Worm (Caenorhabditis elegans): ENCODE measurements around the gene C18A11.2.

C18A11.2 gene

ce11 chrX:8019665-8020064 is 47.7 kb upstream of the C18A11.2 start (continued):
- TF ChIP-seq mab-9 (GFP tag; IDR thresholded peaks at IDR 0.05) (peak; percentile 63), fos-1 (tag; optimal IDR thresholded peaks at IDR 0.05) (peak; percentile 61), ces-1 (GFP tag; optimal IDR thresholded peaks at IDR 0.05) (no peak), skn-1 (tag; optimal IDR thresholded peaks at IDR 0.05) (peak; percentile 78), dsc-1 (tag; optimal IDR thresholded peaks at IDR 0.05) (peak; percentile 17), nhr-76 (tag; optimal IDR thresholded peaks at IDR 0.05) (no peak), egl-13 (tag; optimal IDR thresholded peaks at IDR 0.05) (peak; percentile 76), lsy-2 (tag; optimal IDR thresholded peaks at IDR 0.05) (peak; percentile 63 to 83), ceh-90 (tag; optimal IDR thresholded peaks at IDR 0.05) (no peak), mef-2 (tag; optimal IDR thresholded peaks at IDR 0.05) (peak; percentile 58), ets-5 (GFP tag; IDR thresholded peaks at IDR 0.05) (no peak), dpl-1 (GFP tag; optimal IDR thresholded peaks at IDR 0.05) (peak; percentile 22 to 45 (median 39)), nhr-19 (GFP tag; conservative IDR thresholded peaks at IDR 0.05) (peak; percentile 84), blmp-1 (tag; optimal IDR thresholded peaks at IDR 0.05) (peak; percentile 93), unc-98 (GFP tag; IDR thresholded peaks at IDR 0.05) (no peak), zag-1 (tag; optimal IDR thresholded peaks at IDR 0.05) (no peak), lin-35 (GFP tag; optimal IDR thresholded peaks at IDR 0.05) (peak; percentile 63 to 81), sup-37 (GFP tag; optimal IDR thresholded peaks at IDR 0.05) (peak; percentile 61), C34B4.2 (tag; optimal IDR thresholded peaks at IDR 0.05) (no peak), fkh-8 (tag; optimal IDR thresholded peaks at IDR 0.05) (peak; percentile 92), hpl-2 (GFP tag; optimal IDR thresholded peaks at IDR 0.05) (no peak), ceh-82 (tag; optimal IDR thresholded peaks at IDR 0.05) (peak; percentile 48 to 84 (median 58)), tlp-1 (tag; optimal IDR thresholded peaks at IDR 0.05) (no peak), isw-1 (GFP tag; IDR thresholded peaks at IDR 0.05) (peak; percentile 31; the same call in 1 of the 2 replicates), jun-1 (tag; optimal IDR thresholded peaks at IDR 0.05) (peak; percentile 80), aha-1 (tag; optimal IDR thresholded peaks at IDR 0.05) (peak; percentile 31), lin-13 (GFP tag; optimal IDR thresholded peaks at IDR 0.05) (peak; percentile 82), nhr-11 (tag; optimal IDR thresholded peaks at IDR 0.05) (peak; percentile 31), mdl-1 (tag; optimal IDR thresholded peaks at IDR 0.05) (peak; percentile 40 to 97), lir-3 (tag; optimal IDR thresholded peaks at IDR 0.05; ENCODE audit: poor library complexity) (peak; percentile 38), tbx-2 (tag; optimal IDR thresholded peaks at IDR 0.05) (peak; percentile 91), unc-130 (tag; optimal IDR thresholded peaks at IDR 0.05) (peak; percentile 96), nhr-28 (tag; optimal IDR thresholded peaks at IDR 0.05) (no peak), elt-3 (tag; optimal IDR thresholded peaks at IDR 0.05) (peak in 2 of 6 experiments; percentile 35 to 49), snu-23 (GFP tag; optimal IDR thresholded peaks at IDR 0.05) (peak; percentile 92), rnt-1 (tag; optimal IDR thresholded peaks at IDR 0.05) (peak; percentile 93), nhr-90 (tag; optimal IDR thresholded peaks at IDR 0.05; ENCODE audit: poor library complexity) (peak; percentile 72), pax-3 (tag; optimal IDR thresholded peaks at IDR 0.05) (peak; percentile 66), ceh-8 (GFP tag; optimal IDR thresholded peaks at IDR 0.05) (peak; percentile 30), hlh-4 (tag; optimal IDR thresholded peaks at IDR 0.05) (no peak), hlh-17 (GFP tag; optimal IDR thresholded peaks at IDR 0.05; ENCODE audit: borderline replicate concordance) (no peak), nhr-71 (tag; optimal IDR thresholded peaks at IDR 0.05) (peak; percentile 96), ztf-11 (tag; optimal IDR thresholded peaks at IDR 0.05) (peak in 1 of 2 experiments; percentile 33), nhr-84 (tag; optimal IDR thresholded peaks at IDR 0.05) (no peak), nhr-85 (tag) (peak; percentile 94), nhr-77 (tag; optimal IDR thresholded peaks at IDR 0.05) (no peak), lin-15B (tag; optimal IDR thresholded peaks at IDR 0.05) (no peak), sptf-1 (tag; optimal IDR thresholded peaks at IDR 0.05) (no peak), grh-1 (GFP tag; IDR thresholded peaks at IDR 0.05) (0 out of 2 replicates have a peak, but pooled peaks have one; percentile 37), aly-2 (tag; optimal IDR thresholded peaks at IDR 0.05) (no peak), elt-2 (tag; optimal IDR thresholded peaks at IDR 0.05) (peak; percentile 62), irx-1 (tag; optimal IDR thresholded peaks at IDR 0.05) (peak; percentile 65), ztf-4 (tag; optimal IDR thresholded peaks at IDR 0.05) (peak; percentile 75)

Measured in whole organism, L1 larva.